Worm (Caenorhabditis elegans): ENCODE data around the gene ugt-36.

- no peak for TF ChIP-seq ttx-3 (tag; optimal IDR thresholded peaks at IDR 0.05)
- TF ChIP-seq hlh-13 (GFP tag; optimal IDR thresholded peaks at IDR 0.05): no peak
- no peak for TF ChIP-seq ztf-16 (tag; optimal IDR thresholded peaks at IDR 0.05)
- no peak for TF ChIP-seq ceh-18 (tag; optimal IDR thresholded peaks at IDR 0.05)
- TF ChIP-seq ets-4 (tag; optimal IDR thresholded peaks at IDR 0.05): no peak
- no peak for TF ChIP-seq pha-4 (tag; optimal IDR thresholded peaks at IDR 0.05)
- TF ChIP-seq pha-2 (tag; optimal IDR thresholded peaks at IDR 0.05): no peak
- no peak for TF ChIP-seq Y22D7AL.16 (tag; optimal IDR thresholded peaks at IDR 0.05)
- no peak for TF ChIP-seq pqm-1 (tag; optimal IDR thresholded peaks at IDR 0.05)
- no peak for TF ChIP-seq pag-3 (tag; optimal IDR thresholded peaks at IDR 0.05; ENCODE audit: borderline replicate concordance)
Observed at ce11 chrV:7214802-7215201, 48.0 kb downstream of the ugt-36 start, which contains the start of gene soap-1.
